Fruit fly (Drosophila melanogaster): Measurements from ENCODE around the gene Klp98A.

DNA sequence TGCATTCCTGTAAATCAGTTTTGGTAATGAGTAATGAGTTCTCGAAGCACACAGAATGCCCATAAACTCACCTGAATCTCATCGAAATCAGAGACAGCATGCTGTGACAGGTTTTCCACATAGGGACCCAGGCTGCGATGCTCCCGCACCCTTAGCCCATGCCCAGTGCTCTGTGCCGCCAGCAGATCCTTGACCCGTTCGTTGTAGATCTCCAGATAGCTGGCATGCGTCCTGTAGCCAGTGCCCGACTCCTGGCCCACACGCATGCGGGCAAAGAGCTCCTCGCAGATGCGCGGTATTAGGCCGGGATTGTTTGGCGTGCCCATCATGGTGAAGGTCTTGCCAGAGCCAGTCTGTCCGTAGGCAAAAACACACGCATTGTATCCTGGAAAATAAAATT, 6.2 kb downstream of the Klp98A start:
- TF ChIP-seq Sin3A (optimal IDR thresholded peaks at IDR 0.05) (no peak), CG33213 (GFP tag; optimal IDR thresholded peaks at IDR 0.05) (no peak), fd64A (GFP tag; optimal IDR thresholded peaks at IDR 0.05) (no peak), CG17361 (GFP tag; IDR thresholded peaks at IDR 0.05) (no peak), CG16863 (GFP tag; optimal IDR thresholded peaks at IDR 0.05) (no peak), CG8944 (GFP tag; optimal IDR thresholded peaks at IDR 0.05) (no peak), Drgx (GFP tag; IDR thresholded peaks at IDR 0.05) (no peak), CG15479 (GFP tag; optimal IDR thresholded peaks at IDR 0.05) (no peak)
